Fruit fly (Drosophila melanogaster): ENCODE results near the gene CG15370.

Gene CG15370

dm6 chrX:9255964-9256520, 30.8 kb downstream of the CG15370 start, which contains the start of gene ric8a (continued):
- TF ChIP-seq gfzf (GFP tag; optimal IDR thresholded peaks at IDR 0.05) (peak; percentile 58), Dek (tag; optimal IDR thresholded peaks at IDR 0.05) (peak; percentile 26), CG8478 (optimal IDR thresholded peaks at IDR 0.05) (no peak), Sin3A (optimal IDR thresholded peaks at IDR 0.05) (peak; percentile 8), insv (GFP tag; optimal IDR thresholded peaks at IDR 0.05) (peak in 1 of 2 experiments; percentile 93), Bdp1 (GFP tag; optimal IDR thresholded peaks at IDR 0.05) (no peak), CG14860 (GFP tag; IDR thresholded peaks at IDR 0.05; ENCODE audit: partially characterized antibody) (peak; percentile 64; the same call in 2 of the 3 replicates), CG30431 (GFP tag; optimal IDR thresholded peaks at IDR 0.05) (no peak), run (tag; optimal IDR thresholded peaks at IDR 0.05) (no peak), chm (GFP tag; IDR thresholded peaks at IDR 0.05) (no peak), stc (GFP tag; IDR thresholded peaks at IDR 0.05) (no peak), da (GFP tag; optimal IDR thresholded peaks at IDR 0.05) (no peak), Tbp (GFP tag; optimal IDR thresholded peaks at IDR 0.05) (no peak), CG43689 (GFP tag; IDR thresholded peaks at IDR 0.05) (no peak), schlank (tag; optimal IDR thresholded peaks at IDR 0.05) (no peak), Chrac-16 (GFP tag; optimal IDR thresholded peaks at IDR 0.05) (no peak), Taf1 (GFP tag; IDR thresholded peaks at IDR 0.05) (no peak), Adf1 (GFP tag; IDR thresholded peaks at IDR 0.05) (no peak), inv (GFP tag; IDR thresholded peaks at IDR 0.05; ENCODE audit: partially characterized antibody) (peak; percentile 76), D (optimal IDR thresholded peaks at IDR 0.05) (no peak), D (GFP tag; optimal IDR thresholded peaks at IDR 0.05) (no peak), btn (GFP tag; optimal IDR thresholded peaks at IDR 0.05) (no peak), chif (GFP tag; optimal IDR thresholded peaks at IDR 0.05) (no peak), z (GFP tag; IDR thresholded peaks at IDR 0.05) (no peak), CG7745 (tag; optimal IDR thresholded peaks at IDR 0.05) (peak; percentile 99), CG12769 (tag; optimal IDR thresholded peaks at IDR 0.05) (no peak), ro (GFP tag; IDR thresholded peaks at IDR 0.05) (no peak), Eip74EF (GFP tag; optimal IDR thresholded peaks at IDR 0.05) (no peak), HLHmδ (GFP tag; optimal IDR thresholded peaks at IDR 0.05) (no peak), al (GFP tag; IDR thresholded peaks at IDR 0.05) (no peak), CG10431 (GFP tag; optimal IDR thresholded peaks at IDR 0.05) (no peak), stwl (tag; optimal IDR thresholded peaks at IDR 0.05) (peak; percentile 52), CG3163 (GFP tag; optimal IDR thresholded peaks at IDR 0.05) (no peak), CG17328 (GFP tag; IDR thresholded peaks at IDR 0.05) (no peak), CG2116 (GFP tag; optimal IDR thresholded peaks at IDR 0.05) (peak; percentile 21), zfh1 (GFP tag; IDR thresholded peaks at IDR 0.05) (0 out of 3 replicates have a peak, but pooled peaks have one; percentile 21), CG8924 (tag; optimal IDR thresholded peaks at IDR 0.05) (peak; percentile 35), CG14050 (GFP tag; IDR thresholded peaks at IDR 0.05) (no peak), E2f2 (GFP tag; IDR thresholded peaks at IDR 0.05) (peak; percentile 36; the same call in 1 of the 2 replicates), CG8765 (GFP tag; IDR thresholded peaks at IDR 0.05) (no peak), pita (GFP tag; optimal IDR thresholded peaks at IDR 0.05) (no peak), tgo (GFP tag; IDR thresholded peaks at IDR 0.05) (no peak), CG11560 (tag; IDR thresholded peaks at IDR 0.05) (no peak), gcm2 (GFP tag; optimal IDR thresholded peaks at IDR 0.05) (no peak), CG33557 (GFP tag; optimal IDR thresholded peaks at IDR 0.05) (no peak), CG3281 (GFP tag; optimal IDR thresholded peaks at IDR 0.05) (no peak), CG2712 (tag; optimal IDR thresholded peaks at IDR 0.05) (no peak), CG1024 (GFP tag; IDR thresholded peaks at IDR 0.05) (no peak), sens-2 (GFP tag; IDR thresholded peaks at IDR 0.05) (no peak), CG13424 (tag; optimal IDR thresholded peaks at IDR 0.05) (peak; percentile 8), CG2129 (GFP tag; IDR thresholded peaks at IDR 0.05; ENCODE audit: partially characterized antibody) (peak; percentile 30), BEAF-32 (GFP tag; optimal IDR thresholded peaks at IDR 0.05) (peak; percentile 81)
